Fruit fly (Drosophila melanogaster) whole organism, embryonic: Measurements from ENCODE around the gene CG42728.

Experiments
- Awh ChIP-seq: fragments of 200-800 bp; sonication (Bioruptor generic); IDR thresholded peaks from 2 replicates; pipeline ENCODE4, ENCODE4 v1.3.6; 2022; ENCODE audit warnings: missing biosample characterization, missing genetic modification characterization
- B-H1 ChIP-seq: fragments of 200-800 bp; sonication (Bioruptor generic); IDR thresholded peaks from 3 replicates; pipeline ENCODE4 v1.3.6; 2022; ENCODE audit warnings: missing biosample characterization, missing genetic modification characterization
- BEAF-32 ChIP-seq: fragments of 200-800 bp; sonication (Bioruptor generic); optimal IDR thresholded peaks from 3 replicates; lab custom pipeline; 2017; ENCODE audit warnings: missing biosample characterization, missing genetic modification characterization, mild to moderate bottlenecking, moderate library complexity, missing genetic modification reagents
- BtbVII ChIP-seq: fragments of 200-800 bp; sonication (Bioruptor generic); optimal IDR thresholded peaks from 3 replicates; lab custom pipeline; 2017; ENCODE audit warnings: missing biosample characterization, mild to moderate bottlenecking, missing genetic modification characterization
- CG10274 ChIP-seq: fragments of 200-800 bp; sonication (Bioruptor generic); optimal IDR thresholded peaks from 3 replicates; lab custom pipeline; 2017; ENCODE audit warnings: missing biosample characterization, mild to moderate bottlenecking, missing genetic modification characterization
- CG11696 ChIP-seq: fragments of 200-800 bp; sonication (Bioruptor generic); IDR thresholded peaks from 2 replicates; pipeline ENCODE4 v1.3.6; 2022; ENCODE audit warnings: missing biosample characterization, missing genetic modification characterization
- CG12769 ChIP-seq: fragments of 200-800 bp; sonication (Bioruptor generic); optimal IDR thresholded peaks from 2 replicates; lab custom pipeline; 2019; ENCODE audit warnings: missing biosample characterization, mild to moderate bottlenecking, missing genetic modification characterization, moderate library complexity
- CG12942 ChIP-seq: fragments of 200-800 bp; sonication (Bioruptor generic); optimal IDR thresholded peaks from 3 replicates; lab custom pipeline; 2016; ENCODE audit warnings: missing biosample characterization, missing genetic modification characterization
- CG1603 ChIP-seq: fragments of 200-800 bp; sonication (Bioruptor generic); optimal IDR thresholded peaks from 2 replicates; lab custom pipeline; 2019; ENCODE audit warnings: missing biosample characterization, mild to moderate bottlenecking, missing genetic modification characterization, moderate library complexity
- CG16815 ChIP-seq: fragments of 200-800 bp; sonication (Bioruptor generic); optimal IDR thresholded peaks from 3 replicates; lab custom pipeline; 2017; ENCODE audit warnings: missing biosample characterization, mild to moderate bottlenecking, missing genetic modification characterization
- CG17186 ChIP-seq: fragments of 200-800 bp; sonication (Bioruptor generic); optimal IDR thresholded peaks from 3 replicates; lab custom pipeline; 2017; ENCODE audit warnings: missing biosample characterization, missing genetic modification reagents, missing genetic modification characterization
- CG1792 ChIP-seq: fragments of 200-800 bp; sonication (Bioruptor generic); optimal IDR thresholded peaks from 2 replicates; lab custom pipeline; 2016; ENCODE audit warnings: missing biosample characterization, missing genetic modification characterization
- CG18599 ChIP-seq: fragments of 200-800 bp; sonication (Bioruptor generic); optimal IDR thresholded peaks from 3 replicates; lab custom pipeline; 2017; ENCODE audit warnings: missing biosample characterization, missing genetic modification characterization, mild to moderate bottlenecking, moderate library complexity, missing genetic modification reagents
- CG30403 ChIP-seq: fragments of 200-800 bp; sonication (Bioruptor generic); optimal IDR thresholded peaks from 3 replicates; lab custom pipeline; 2016; ENCODE audit warnings: missing biosample characterization, missing genetic modification characterization
- CG32532 ChIP-seq: fragments of 200-800 bp; sonication (Bioruptor generic); IDR thresholded peaks from 2 replicates; pipeline ENCODE4 v1.3.6; 2022; ENCODE audit warnings: missing biosample characterization, missing genetic modification characterization
- CG33557 ChIP-seq: fragments of 200-800 bp; sonication (Bioruptor generic); optimal IDR thresholded peaks from 2 replicates; lab custom pipeline; 2019; ENCODE audit warnings: missing biosample characterization, mild to moderate bottlenecking, missing genetic modification characterization, moderate library complexity
- CG3847 ChIP-seq: fragments of 200-800 bp; sonication (Bioruptor generic); IDR thresholded peaks from 2 replicates; pipeline ENCODE4 v1.3.6; 2022; ENCODE audit warnings: missing biosample characterization, missing genetic modification characterization
- CG6765 ChIP-seq: fragments of 200-800 bp; sonication (Bioruptor generic); optimal IDR thresholded peaks from 3 replicates; lab custom pipeline; 2017; ENCODE audit warnings: missing biosample characterization, mild to moderate bottlenecking, missing genetic modification characterization
- CG6791 ChIP-seq: fragments of 200-800 bp; sonication (Bioruptor generic); IDR thresholded peaks from 3 replicates; pipeline ENCODE4 v1.3.6; 2022; ENCODE audit warnings: missing biosample characterization, missing genetic modification characterization; ENCODE audit not compliant: partially characterized antibody
- CG9932 ChIP-seq: fragments of 200-800 bp; sonication (Bioruptor generic); IDR thresholded peaks from 2 replicates; pipeline ENCODE4 v1.3.6; 2022; ENCODE audit warnings: missing biosample characterization, missing genetic modification characterization
- D19B ChIP-seq: fragments of 200-800 bp; sonication (Bioruptor generic); optimal IDR thresholded peaks from 2 replicates; lab custom pipeline; 2017; ENCODE audit warnings: missing biosample characterization, mild to moderate bottlenecking, missing genetic modification characterization
- ERR ChIP-seq: fragments of 200-800 bp; sonication (Bioruptor generic); optimal IDR thresholded peaks from 2 replicates; lab custom pipeline; 2016; ENCODE audit warnings: missing biosample characterization, missing genetic modification characterization
- Fer2 ChIP-seq: fragments of 200-800 bp; sonication (Bioruptor generic); optimal IDR thresholded peaks from 2 replicates; lab custom pipeline; 2018; ENCODE audit warnings: missing biosample characterization, mild to moderate bottlenecking, missing genetic modification characterization, moderate library complexity
- HLH4C ChIP-seq: fragments of 200-800 bp; sonication (Bioruptor generic); IDR thresholded peaks from 3 replicates; pipeline ENCODE4 v1.3.6; 2022; ENCODE audit warnings: missing biosample characterization, missing genetic modification characterization; ENCODE audit not compliant: partially characterized antibody
- HmgZ ChIP-seq: fragments of 200-800 bp; sonication (Bioruptor generic); optimal IDR thresholded peaks from 2 replicates; lab custom pipeline; 2018; ENCODE audit warnings: missing biosample characterization, mild to moderate bottlenecking, missing genetic modification characterization
- Hr3 ChIP-seq: fragments of 200-800 bp; sonication (Bioruptor generic); optimal IDR thresholded peaks from 3 replicates; lab custom pipeline; 2016; ENCODE audit warnings: missing biosample characterization, missing genetic modification characterization
- Hsf ChIP-seq: fragments of 200-800 bp; sonication (Bioruptor generic); optimal IDR thresholded peaks from 3 replicates; lab custom pipeline; 2016; ENCODE audit warnings: missing biosample characterization, missing genetic modification characterization
- Jarid2 ChIP-seq: fragments of 200-800 bp; sonication (Bioruptor generic); optimal IDR thresholded peaks from 3 replicates; lab custom pipeline; 2017; ENCODE audit warnings: mild to moderate bottlenecking, missing biosample characterization, missing genetic modification reagents, missing genetic modification characterization
- Lhr ChIP-seq: fragments of 200-800 bp; sonication (Bioruptor generic); optimal IDR thresholded peaks from 3 replicates; lab custom pipeline; 2017; ENCODE audit warnings: mild to moderate bottlenecking, missing biosample characterization, missing genetic modification reagents, missing genetic modification characterization
- Opbp ChIP-seq: fragments of 200-800 bp; sonication (Bioruptor generic); IDR thresholded peaks from 3 replicates; pipeline ENCODE4 v1.3.6; 2022; ENCODE audit warnings: missing biosample characterization, missing genetic modification characterization; ENCODE audit not compliant: partially characterized antibody
- Sox100B ChIP-seq: fragments of 200-800 bp; sonication (Bioruptor generic); optimal IDR thresholded peaks from 3 replicates; lab custom pipeline; 2018; ENCODE audit warnings: missing biosample characterization, mild to moderate bottlenecking, missing genetic modification characterization
- Trl ChIP-seq, 3 experiments: fragments of >200 bp in 2 of 3; fragments of 200-800 bp in 1 of 3; sonication (Bioruptor generic) in 1 of 3; optimal IDR thresholded peaks; 2 replicates in 1 of 3; 3 replicates in 2 of 3; lab custom pipeline; 2016 to 2017; ENCODE audit warnings: missing biosample characterization in 1 of 3, missing genetic modification characterization in 1 of 3
- Vsx1 ChIP-seq: fragments of 200-800 bp; sonication (Bioruptor generic); optimal IDR thresholded peaks from 2 replicates; lab custom pipeline; 2017; ENCODE audit warnings: missing biosample characterization, mild to moderate bottlenecking, missing genetic modification characterization, missing genetic modification reagents
- amos ChIP-seq: fragments of 200-800 bp; sonication (Bioruptor generic); IDR thresholded peaks from 2 replicates; pipeline ENCODE4 v1.3.6; 2022; ENCODE audit warnings: missing biosample characterization, missing genetic modification characterization; ENCODE audit not compliant: partially characterized antibody
- ara ChIP-seq: fragments of 200-800 bp; sonication (Bioruptor generic); IDR thresholded peaks from 2 replicates; pipeline ENCODE4 v1.3.6; 2022; ENCODE audit warnings: missing biosample characterization, missing genetic modification characterization
- bbx ChIP-seq: fragments of 200-800 bp; sonication (Bioruptor generic); IDR thresholded peaks from 2 replicates; pipeline ENCODE4 v1.3.6; 2022; ENCODE audit warnings: missing biosample characterization, missing genetic modification characterization; ENCODE audit not compliant: partially characterized antibody
- cg ChIP-seq: fragments of 200-800 bp; sonication (Bioruptor generic); optimal IDR thresholded peaks from 3 replicates; lab custom pipeline; 2019; ENCODE audit warnings: missing biosample characterization, mild to moderate bottlenecking, missing genetic modification characterization, moderate library complexity
- dan ChIP-seq: fragments of 200-800 bp; sonication (Bioruptor generic); IDR thresholded peaks from 2 replicates; pipeline ENCODE4 v1.3.6; 2022; ENCODE audit warnings: missing biosample characterization, missing genetic modification characterization
- dpn ChIP-seq, 2 experiments: fragments of 200-800 bp; sonication (Bioruptor generic); optimal IDR thresholded peaks; 3 replicates each; lab custom pipeline; 2016; ENCODE audit warnings: missing biosample characterization in 2 of 2, missing genetic modification characterization in 2 of 2
- grau ChIP-seq: fragments of 200-800 bp; optimal IDR thresholded peaks from 3 replicates; lab custom pipeline; 2019; ENCODE audit warnings: missing biosample characterization, mild to moderate bottlenecking, missing genetic modification characterization, moderate library complexity
- hbn ChIP-seq: fragments of 200-800 bp; sonication (Bioruptor generic); IDR thresholded peaks from 2 replicates; pipeline ENCODE4 v1.3.6; 2022; ENCODE audit warnings: missing biosample characterization, missing genetic modification characterization; ENCODE audit not compliant: partially characterized antibody
- mam ChIP-seq: fragments of 200-800 bp; sonication (Bioruptor generic); optimal IDR thresholded peaks from 3 replicates; lab custom pipeline; 2016; ENCODE audit warnings: missing biosample characterization, missing genetic modification characterization
- nerfin-1 ChIP-seq: fragments of 200-800 bp; sonication (Bioruptor generic); optimal IDR thresholded peaks from 3 replicates; lab custom pipeline; 2019; ENCODE audit warnings: missing biosample characterization, mild to moderate bottlenecking, missing genetic modification characterization, moderate library complexity
- prd ChIP-seq, 3 experiments: fragments of >200 bp in 2 of 3; fragments of 200-800 bp in 1 of 3; sonication (Bioruptor generic) in 1 of 3; optimal IDR thresholded peaks in 2 of 3; IDR thresholded peaks in 1 of 3; 2 replicates in 2 of 3; 3 replicates in 1 of 3; pipeline versions ENCODE4 v1.3.6 to Lab custom; 2017 to 2022; ENCODE audit warnings: missing biosample characterization in 1 of 3, missing genetic modification characterization in 1 of 3
- sens ChIP-seq: fragments of 200-800 bp; sonication (Bioruptor generic); peaks from one replicate; lab custom pipeline; 2016; ENCODE audit warnings: missing biosample characterization, missing genetic modification characterization
- shn ChIP-seq: fragments of 200-800 bp; sonication (Bioruptor generic); optimal IDR thresholded peaks from 3 replicates; lab custom pipeline; 2016; ENCODE audit warnings: missing biosample characterization, missing genetic modification characterization
- vfl ChIP-seq: fragments of 200-800 bp; sonication (Bioruptor generic); optimal IDR thresholded peaks from 2 replicates; lab custom pipeline; 2016; ENCODE audit warnings: missing biosample characterization, missing genetic modification characterization

CG42728 gene

DNA sequence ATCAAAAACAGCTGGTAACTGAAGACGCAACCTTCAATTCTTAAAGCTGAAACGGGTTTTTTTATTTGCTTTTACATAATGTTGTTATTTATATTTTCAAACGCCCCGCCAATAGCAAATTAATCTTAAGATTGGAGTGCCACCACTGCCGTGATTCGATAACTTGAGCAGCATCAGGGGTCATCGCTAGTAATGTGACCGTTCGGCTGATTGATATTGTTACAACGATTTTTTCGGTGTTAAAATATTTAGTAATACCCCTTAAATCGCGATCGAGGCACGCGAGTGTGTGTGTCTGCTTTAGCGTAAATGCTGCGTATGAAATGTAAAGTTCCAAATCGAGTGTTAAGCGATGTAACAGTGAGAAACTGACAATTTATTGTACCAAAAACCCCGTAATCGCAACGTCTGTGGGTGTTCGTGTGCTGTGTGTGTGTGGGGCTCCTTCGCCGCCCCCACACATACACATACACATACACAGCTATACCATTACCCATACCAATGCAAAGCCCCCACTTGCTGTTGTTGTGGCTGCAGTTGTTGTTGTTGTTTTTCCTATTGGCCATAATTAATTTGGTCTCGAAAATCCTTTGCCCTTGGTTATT, 37.9 kb upstream of the CG42728 start, which contains the start of gene dop (continued):
- no peak for TF ChIP-seq prd (optimal IDR thresholded peaks at IDR 0.05; lab: Kevin White, UChicago)
- peak; percentile 33; the same call in 2 of the 3 replicates for TF ChIP-seq prd (GFP tag; IDR thresholded peaks at IDR 0.05; lab: Robert Waterston, UW)
- TF ChIP-seq CG30403 = peak; percentile 23
- TF ChIP-seq shn = peak; percentile 42
- TF ChIP-seq CG6765 (GFP tag; lab: Kevin White, UChicago) = no peak
- no peak for TF ChIP-seq Fer2
- peak; percentile 78 for TF ChIP-seq D19B (GFP tag; lab: Kevin White, UChicago)
- TF ChIP-seq Jarid2 = peak; percentile 13
- no peak for TF ChIP-seq CG10274 (GFP tag; lab: Kevin White, UChicago)
- TF ChIP-seq hbn = peak; percentile 54; the same call in 1 of the 2 replicates
- 0 out of 2 replicates have a peak, but pooled peaks have one; percentile 30 for TF ChIP-seq CG3847 (GFP tag; lab: Robert Waterston, UW)
- no peak for TF ChIP-seq CG18599
- TF ChIP-seq CG9932 (GFP tag; lab: Robert Waterston, UW) = peak; percentile 62
- TF ChIP-seq CG16815 (GFP tag; lab: Kevin White, UChicago) = no peak
- TF ChIP-seq CG1603 = peak; percentile 62
- TF ChIP-seq CG32532 (GFP tag; lab: Robert Waterston, UW) = peak; percentile 49; the same call in 1 of the 2 replicates
- TF ChIP-seq CG12942 = peak; percentile 9
- no peak for TF ChIP-seq ara
- peak; percentile 9 for TF ChIP-seq CG12769 (tag; lab: Kevin White, UChicago)
- TF ChIP-seq CG6791 (GFP tag; lab: Robert Waterston, UW) = peak; percentile 52; the same call in 2 of the 3 replicates
- no peak for TF ChIP-seq dan (GFP tag; lab: Robert Waterston, UW)
- no peak for TF ChIP-seq CG1792 (GFP tag; lab: Kevin White, UChicago)
- no peak for TF ChIP-seq Sox100B (GFP tag; lab: Kevin White, UChicago)
- TF ChIP-seq Hr3 = peak; percentile 17
- peak; percentile 97 for TF ChIP-seq cg (GFP tag; lab: Kevin White, UChicago)
- TF ChIP-seq mam = peak; percentile 45
- no peak for TF ChIP-seq BtbVII (GFP tag; lab: Kevin White, UChicago)
- no peak for TF ChIP-seq CG11696 (GFP tag; lab: Robert Waterston, UW)
- TF ChIP-seq Trl (optimal IDR thresholded peaks at IDR 0.05; lab: Kevin White, UChicago) = no peak
- peak; percentile 15 for TF ChIP-seq Trl (GFP tag; optimal IDR thresholded peaks at IDR 0.05; lab: Kevin White, UChicago)
- peak; percentile 15; the same call in 1 of the 2 replicates for TF ChIP-seq bbx
- peak; percentile 20 for TF ChIP-seq CG17186 (GFP tag; lab: Kevin White, UChicago)
- peak; percentile 2 for TF ChIP-seq grau
- TF ChIP-seq ERR (GFP tag; lab: Kevin White, UChicago) = peak; percentile 39
- TF ChIP-seq dpn (GFP tag; optimal IDR thresholded peaks at IDR 0.05; lab: Kevin White, UChicago) = peak; percentile 13 to 30
- peak; percentile 80 for TF ChIP-seq sens (GFP tag; lab: Kevin White, UChicago)
- TF ChIP-seq Vsx1 = no peak
- peak; percentile 39 for TF ChIP-seq Hsf (GFP tag; lab: Kevin White, UChicago)
- no peak for TF ChIP-seq nerfin-1 (tag; lab: Kevin White, UChicago)
- TF ChIP-seq Lhr = peak; percentile 8
- no peak for TF ChIP-seq B-H1 (GFP tag; lab: Robert Waterston, UW)
- no peak for TF ChIP-seq CG33557 (GFP tag; lab: Kevin White, UChicago)
- peak; percentile 15 for TF ChIP-seq HmgZ (tag; lab: Kevin White, UChicago)
- TF ChIP-seq Awh (GFP tag; lab: Robert Waterston, UW) = no peak
- peak; percentile 7 for TF ChIP-seq vfl
- TF ChIP-seq HLH4C (GFP tag; lab: Robert Waterston, UW) = peak; percentile 60
- TF ChIP-seq amos (GFP tag; lab: Robert Waterston, UW) = peak; percentile 72; the same call in 1 of the 2 replicates
- peak; percentile 50; the same call in 1 of the 3 replicates for TF ChIP-seq Opbp
- TF ChIP-seq BEAF-32 (GFP tag; lab: Kevin White, UChicago) = peak; percentile 82
